Worm (Caenorhabditis elegans): ENCODE data around the gene F27E5.9.

The F27E5.9 gene

ce11 chrII:10134285-10134995 is at the start of gene F27E5.9:
TSS of gene F27E5.9 (plus strand) at chrII:10134945.
- no peak for TF ChIP-seq ceh-43 (GFP tag; optimal IDR thresholded peaks at IDR 0.05)
- TF ChIP-seq lin-13 (tag; optimal IDR thresholded peaks at IDR 0.05), result no peak
- no peak for TF ChIP-seq sem-2 (GFP tag; optimal IDR thresholded peaks at IDR 0.05)
- TF ChIP-seq elt-3 (tag; optimal IDR thresholded peaks at IDR 0.05), result no peak
- TF ChIP-seq sptf-1 (tag; optimal IDR thresholded peaks at IDR 0.05), result no peak
- no peak for TF ChIP-seq cnd-1 (tag; optimal IDR thresholded peaks at IDR 0.05)
- no peak for TF ChIP-seq ceh-39 (tag; optimal IDR thresholded peaks at IDR 0.05)
- no peak for TF ChIP-seq nhr-76 (tag; optimal IDR thresholded peaks at IDR 0.05)
- TF ChIP-seq unc-62 (GFP tag; optimal IDR thresholded peaks at IDR 0.05), result no peak
- TF ChIP-seq blmp-1 (tag; optimal IDR thresholded peaks at IDR 0.05), result no peak
- no peak for TF ChIP-seq flh-1 (GFP tag; optimal IDR thresholded peaks at IDR 0.05)

- TF ChIP-seq nhr-2 (tag; optimal IDR thresholded peaks at IDR 0.05) (no peak), nhr-76 (tag; optimal IDR thresholded peaks at IDR 0.05) (no peak)
These were observed 41.6 kb upstream of the F27E5.9 start for ce11 chrII:10093120-10093519.

- TF ChIP-seq tbx-8 (GFP tag; optimal IDR thresholded peaks at IDR 0.05) (no peak), elt-3 (tag; optimal IDR thresholded peaks at IDR 0.05) (no peak), unc-39 (tag; optimal IDR thresholded peaks at IDR 0.05) (no peak), lin-32 (GFP tag; optimal IDR thresholded peaks at IDR 0.05) (no peak), ztf-11 (tag; optimal IDR thresholded peaks at IDR 0.05) (no peak), unc-62 (GFP tag; optimal IDR thresholded peaks at IDR 0.05) (no peak), lsy-2 (tag; optimal IDR thresholded peaks at IDR 0.05) (no peak), nhr-28 (tag; optimal IDR thresholded peaks at IDR 0.05) (no peak), zip-8 (tag; optimal IDR thresholded peaks at IDR 0.05) (no peak), lin-13 (tag; optimal IDR thresholded peaks at IDR 0.05) (no peak)
These were observed 40.4 kb upstream of the F27E5.9 start, which contains the start of gene lact-2 for ce11 chrII:10094190-10094923. TSS of gene lact-2 (plus strand) at chrII:10094873.

- TF ChIP-seq nhr-2 (tag; optimal IDR thresholded peaks at IDR 0.05) (no peak), ceh-43 (GFP tag; optimal IDR thresholded peaks at IDR 0.05) (no peak), unc-62 (GFP tag; optimal IDR thresholded peaks at IDR 0.05) (no peak), bed-3 (GFP tag; optimal IDR thresholded peaks at IDR 0.05) (no peak), mls-2 (tag; optimal IDR thresholded peaks at IDR 0.05) (no peak), flh-1 (GFP tag; optimal IDR thresholded peaks at IDR 0.05) (no peak), nhr-12 (tag; optimal IDR thresholded peaks at IDR 0.05) (no peak)
These were observed 39.5 kb upstream of the F27E5.9 start for ce11 chrII:10095224-10095623.

- TF ChIP-seq elt-3 (tag; optimal IDR thresholded peaks at IDR 0.05) (no peak), tbx-8 (GFP tag; optimal IDR thresholded peaks at IDR 0.05) (no peak), mep-1 (tag; optimal IDR thresholded peaks at IDR 0.05) (no peak), unc-62 (GFP tag; optimal IDR thresholded peaks at IDR 0.05) (no peak), pha-4 (tag; optimal IDR thresholded peaks at IDR 0.05) (no peak), unc-120 (tag; optimal IDR thresholded peaks at IDR 0.05; ENCODE audit: poor library complexity, severe bottlenecking) (no peak), nhr-2 (tag; optimal IDR thresholded peaks at IDR 0.05) (no peak), bed-3 (GFP tag; optimal IDR thresholded peaks at IDR 0.05) (no peak), nhr-237 (tag; optimal IDR thresholded peaks at IDR 0.05) (no peak), M03D4.4 (tag; optimal IDR thresholded peaks at IDR 0.05) (no peak), ham-2 (GFP tag; optimal IDR thresholded peaks at IDR 0.05) (no peak), hlh-1 (tag; optimal IDR thresholded peaks at IDR 0.05) (no peak), drap-1 (GFP tag; optimal IDR thresholded peaks at IDR 0.05) (no peak), sptf-1 (tag; optimal IDR thresholded peaks at IDR 0.05) (no peak), elt-1 (tag; optimal IDR thresholded peaks at IDR 0.05; ENCODE audit: borderline replicate concordance, insufficient read depth) (no peak), ceh-39 (tag; optimal IDR thresholded peaks at IDR 0.05) (no peak), zip-8 (tag; optimal IDR thresholded peaks at IDR 0.05) (no peak), ztf-11 (tag; optimal IDR thresholded peaks at IDR 0.05) (no peak), cnd-1 (tag; optimal IDR thresholded peaks at IDR 0.05) (no peak)
These were observed 36.3 kb upstream of the F27E5.9 start for ce11 chrII:10098428-10098827.
